Fruit fly (Drosophila melanogaster): ENCODE results near the gene Doc3.

The Doc3 gene

DNA sequence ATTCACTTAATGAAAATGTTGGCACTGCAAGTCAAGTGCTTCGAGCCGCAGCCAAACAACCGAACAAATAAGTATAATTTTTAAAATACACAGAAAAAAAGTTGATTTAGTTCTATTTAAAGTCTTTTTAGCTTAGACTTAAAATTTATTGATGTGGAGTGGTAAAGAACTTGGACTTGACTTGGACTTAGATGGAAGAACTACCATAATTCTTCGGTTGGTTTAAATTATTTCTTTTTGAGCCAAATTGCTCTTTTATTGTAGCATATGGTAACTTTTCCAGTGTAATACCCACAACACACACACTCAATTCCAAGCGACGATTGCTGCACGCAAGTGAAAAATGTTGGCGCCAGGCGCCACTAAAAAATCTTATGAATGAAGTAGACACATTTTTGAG lies 23.1 kb downstream of the Doc3 start (continued):
- TF ChIP-seq ssp (GFP tag; IDR thresholded peaks at IDR 0.05), result peak; percentile 30; the same call in 1 of the 2 replicates
- no peak for TF ChIP-seq CG1792 (GFP tag; optimal IDR thresholded peaks at IDR 0.05)
- peak; percentile 55 for TF ChIP-seq CG33557 (GFP tag; optimal IDR thresholded peaks at IDR 0.05)
- TF ChIP-seq Xrp1 (GFP tag; IDR thresholded peaks at IDR 0.05), result peak; percentile 68; the same call in 1 of the 2 replicates
- no peak for TF ChIP-seq MTF-1 (GFP tag; optimal IDR thresholded peaks at IDR 0.05; ENCODE audit: borderline replicate concordance)
- no peak for TF ChIP-seq Fer1 (GFP tag; optimal IDR thresholded peaks at IDR 0.05)
- TF ChIP-seq eyg (GFP tag; optimal IDR thresholded peaks at IDR 0.05), result no peak
- TF ChIP-seq CG2202 (tag; optimal IDR thresholded peaks at IDR 0.05), result peak; percentile 53
- no peak for TF ChIP-seq CG13287 (GFP tag; IDR thresholded peaks at IDR 0.05; ENCODE audit: partially characterized antibody)
- peak; percentile 63 for TF ChIP-seq Ssrp (tag; optimal IDR thresholded peaks at IDR 0.05)
- no peak for TF ChIP-seq sob (GFP tag; IDR thresholded peaks at IDR 0.05)
- no peak for TF ChIP-seq CG12299 (tag; optimal IDR thresholded peaks at IDR 0.05)
- TF ChIP-seq bigmax (GFP tag; optimal IDR thresholded peaks at IDR 0.05), result no peak
- TF ChIP-seq Gsc (GFP tag; IDR thresholded peaks at IDR 0.05), result no peak
- no peak for TF ChIP-seq C15 (GFP tag; IDR thresholded peaks at IDR 0.05)
- peak; percentile 26 for TF ChIP-seq Spps (tag; optimal IDR thresholded peaks at IDR 0.05)
- TF ChIP-seq trh (GFP tag; optimal IDR thresholded peaks at IDR 0.05), result no peak
- TF ChIP-seq CG9609 (GFP tag; optimal IDR thresholded peaks at IDR 0.05), result peak; percentile 38
- no peak for TF ChIP-seq CG16779 (GFP tag; IDR thresholded peaks at IDR 0.05)
- peak; percentile 59; the same call in 1 of the 2 replicates for TF ChIP-seq HLH3B (GFP tag; IDR thresholded peaks at IDR 0.05)
- peak; percentile 21; the same call in 1 of the 2 replicates for TF ChIP-seq Rx (GFP tag; IDR thresholded peaks at IDR 0.05)
- no peak for TF ChIP-seq caup (GFP tag; optimal IDR thresholded peaks at IDR 0.05; ENCODE audit: severe bottlenecking)
- TF ChIP-seq CG10147 (GFP tag; optimal IDR thresholded peaks at IDR 0.05), result no peak
- TF ChIP-seq CG34422 (GFP tag; IDR thresholded peaks at IDR 0.05), result no peak
- peak; percentile 36 for TF ChIP-seq CG16815 (GFP tag; optimal IDR thresholded peaks at IDR 0.05)
- TF ChIP-seq CG12942 (GFP tag; optimal IDR thresholded peaks at IDR 0.05), result no peak
- TF ChIP-seq bcd (GFP tag; optimal IDR thresholded peaks at IDR 0.05), result peak; percentile 35
- no peak for TF ChIP-seq CG12155 (GFP tag; optimal IDR thresholded peaks at IDR 0.05)
- TF ChIP-seq sima (GFP tag; optimal IDR thresholded peaks at IDR 0.05), result no peak
- TF ChIP-seq CG10274 (GFP tag; optimal IDR thresholded peaks at IDR 0.05), result no peak
- TF ChIP-seq PHDP (tag; optimal IDR thresholded peaks at IDR 0.05), result peak; percentile 36
- peak; percentile 62; the same call in 1 of the 3 replicates for TF ChIP-seq ci (GFP tag; IDR thresholded peaks at IDR 0.05)
- TF ChIP-seq chif (GFP tag; optimal IDR thresholded peaks at IDR 0.05), result peak; percentile 25 to 63
- no peak for TF ChIP-seq Dbx (GFP tag; IDR thresholded peaks at IDR 0.05)
- TF ChIP-seq Optix (GFP tag; IDR thresholded peaks at IDR 0.05), result no peak
- TF ChIP-seq ken (GFP tag; IDR thresholded peaks at IDR 0.05), result no peak
- no peak for TF ChIP-seq prd (optimal IDR thresholded peaks at IDR 0.05)
- TF ChIP-seq prd (GFP tag; IDR thresholded peaks at IDR 0.05), result peak; percentile 61; the same call in 2 of the 3 replicates
- no peak for TF ChIP-seq Mrtf (GFP tag; IDR thresholded peaks at IDR 0.05)
- TF ChIP-seq corto (GFP tag; optimal IDR thresholded peaks at IDR 0.05), result no peak
- no peak for TF ChIP-seq seq (GFP tag; IDR thresholded peaks at IDR 0.05)
- TF ChIP-seq usp (GFP tag; optimal IDR thresholded peaks at IDR 0.05), result no peak
- TF ChIP-seq CG5953 (GFP tag; IDR thresholded peaks at IDR 0.05), result 0 out of 2 replicates have a peak, but pooled peaks have one; percentile 6
- TF ChIP-seq CG43689 (GFP tag; IDR thresholded peaks at IDR 0.05), result no peak
- TF ChIP-seq gcm2 (GFP tag; optimal IDR thresholded peaks at IDR 0.05), result no peak
- TF ChIP-seq CTCF (GFP tag; optimal IDR thresholded peaks at IDR 0.05), result no peak
- no peak for TF ChIP-seq TFAM (GFP tag; optimal IDR thresholded peaks at IDR 0.05)
- no peak for TF ChIP-seq CG17186 (GFP tag; optimal IDR thresholded peaks at IDR 0.05)
- TF ChIP-seq CG30403 (GFP tag; optimal IDR thresholded peaks at IDR 0.05), result peak; percentile 40

All from whole organism, embryonic.